Fruit fly (Drosophila melanogaster) whole organism, embryonic: ENCODE data around the gene Cyp313a4.
A peak's percentile ranks its signal among the peaks of the same experiment; 100 is the strongest.

Experiments
- Bdp1 ChIP-seq: fragments of 200-800 bp; sonication (Bioruptor generic); optimal IDR thresholded peaks from 3 replicates; lab custom pipeline; 2016; ENCODE audit warnings: missing biosample characterization, missing genetic modification characterization
- CG10267 ChIP-seq: fragments of 200-800 bp; sonication (Bioruptor generic); optimal IDR thresholded peaks from 2 replicates; lab custom pipeline; 2018; ENCODE audit warnings: missing biosample characterization, mild to moderate bottlenecking, missing genetic modification characterization, moderate library complexity
- CG10565 ChIP-seq: fragments of 200-800 bp; sonication (Bioruptor generic); optimal IDR thresholded peaks from 3 replicates; lab custom pipeline; 2016; ENCODE audit warnings: missing biosample characterization, mild to moderate bottlenecking, missing genetic modification characterization
- CG11504 ChIP-seq: fragments of 200-800 bp; sonication (Bioruptor generic); optimal IDR thresholded peaks from 3 replicates; lab custom pipeline; 2019; ENCODE audit warnings: missing biosample characterization, mild to moderate bottlenecking, missing genetic modification characterization, moderate library complexity
- CG11695 ChIP-seq: fragments of 200-800 bp; sonication (Bioruptor generic); IDR thresholded peaks from 3 replicates; pipeline ENCODE4 v1.3.6; 2022; ENCODE audit warnings: missing biosample characterization, missing genetic modification characterization
- CG12299 ChIP-seq: fragments of 200-800 bp; sonication (Bioruptor generic); optimal IDR thresholded peaks from 2 replicates; lab custom pipeline; 2018; ENCODE audit warnings: missing biosample characterization, mild to moderate bottlenecking, missing genetic modification characterization
- CG12769 ChIP-seq: fragments of 200-800 bp; sonication (Bioruptor generic); optimal IDR thresholded peaks from 2 replicates; lab custom pipeline; 2019; ENCODE audit warnings: missing biosample characterization, mild to moderate bottlenecking, missing genetic modification characterization, moderate library complexity
- CG13424 ChIP-seq: fragments of 200-800 bp; sonication (Bioruptor generic); optimal IDR thresholded peaks from 2 replicates; lab custom pipeline; 2019; ENCODE audit warnings: missing biosample characterization, mild to moderate bottlenecking, missing genetic modification characterization, moderate library complexity
- CG14710 ChIP-seq: fragments of 200-800 bp; sonication (Bioruptor generic); optimal IDR thresholded peaks from 3 replicates; lab custom pipeline; 2019; ENCODE audit warnings: missing biosample characterization, mild to moderate bottlenecking, missing genetic modification characterization, moderate library complexity
- CG17802 ChIP-seq: fragments of 200-800 bp; sonication (Bioruptor generic); optimal IDR thresholded peaks from 2 replicates; lab custom pipeline; 2018; ENCODE audit warnings: missing biosample characterization, mild to moderate bottlenecking, missing genetic modification characterization, moderate library complexity
- CG30020 ChIP-seq: fragments of 200-800 bp; optimal IDR thresholded peaks from 2 replicates; lab custom pipeline; 2019; ENCODE audit warnings: missing biosample characterization, mild to moderate bottlenecking, missing genetic modification characterization, moderate library complexity
- CG31365 ChIP-seq: fragments of 200-800 bp; sonication (Bioruptor generic); optimal IDR thresholded peaks from 2 replicates; lab custom pipeline; 2018; ENCODE audit warnings: missing biosample characterization, mild to moderate bottlenecking, missing genetic modification characterization
- CG34422 ChIP-seq: fragments of 200-800 bp; sonication (Bioruptor generic); IDR thresholded peaks from 3 replicates; pipeline ENCODE4 v1.3.6; 2022; ENCODE audit warnings: missing biosample characterization, missing genetic modification characterization
- CG3838 ChIP-seq: fragments of 200-800 bp; sonication (Bioruptor generic); optimal IDR thresholded peaks from 3 replicates; lab custom pipeline; 2016; ENCODE audit warnings: missing biosample characterization, missing genetic modification characterization
- CG42726 ChIP-seq: fragments of 200-800 bp; sonication (Bioruptor generic); IDR thresholded peaks from 2 replicates; pipeline ENCODE4 v1.3.6; 2022; ENCODE audit warnings: missing biosample characterization, missing genetic modification characterization; ENCODE audit not compliant: partially characterized antibody
- CG4282 ChIP-seq: fragments of 200-800 bp; sonication (Bioruptor generic); optimal IDR thresholded peaks from 2 replicates; lab custom pipeline; 2016; ENCODE audit warnings: missing biosample characterization, missing genetic modification characterization
- CG4707 ChIP-seq: fragments of 200-800 bp; sonication (Bioruptor generic); optimal IDR thresholded peaks from 2 replicates; lab custom pipeline; 2018; ENCODE audit warnings: missing biosample characterization, mild to moderate bottlenecking, missing genetic modification characterization, moderate library complexity
- CG4730 ChIP-seq: fragments of 200-800 bp; sonication (Bioruptor generic); IDR thresholded peaks from 2 replicates; pipeline ENCODE4 v1.3.6; 2022; ENCODE audit warnings: missing biosample characterization, missing genetic modification characterization
- CG7963 ChIP-seq: fragments of 200-800 bp; sonication (Bioruptor generic); IDR thresholded peaks from 3 replicates; pipeline ENCODE4 v1.3.6; 2022; ENCODE audit warnings: missing biosample characterization, missing genetic modification characterization; ENCODE audit not compliant: partially characterized antibody
- CG7987 ChIP-seq: fragments of 200-800 bp; sonication (Bioruptor generic); optimal IDR thresholded peaks from 2 replicates; lab custom pipeline; 2018; ENCODE audit warnings: missing biosample characterization, mild to moderate bottlenecking, missing genetic modification characterization, moderate library complexity
- CG8290 ChIP-seq, 3 experiments: fragments of 200-800 bp; sonication (Bioruptor generic); optimal IDR thresholded peaks; 2 replicates each; lab custom pipeline; 2016 to 2019; ENCODE audit warnings: missing biosample characterization in 3 of 3, missing genetic modification characterization in 3 of 3, mild to moderate bottlenecking in 2 of 3, moderate library complexity in 1 of 3
- CG8388 ChIP-seq: fragments of 200-800 bp; sonication (Bioruptor generic); optimal IDR thresholded peaks from 2 replicates; lab custom pipeline; 2019; ENCODE audit warnings: missing biosample characterization, mild to moderate bottlenecking, missing genetic modification characterization, moderate library complexity
- CG8924 ChIP-seq: fragments of 200-800 bp; optimal IDR thresholded peaks from 3 replicates; lab custom pipeline; 2019; ENCODE audit warnings: missing biosample characterization, mild to moderate bottlenecking, missing genetic modification characterization, moderate library complexity
- CG9727 ChIP-seq: fragments of 200-800 bp; sonication (Bioruptor generic); optimal IDR thresholded peaks from 3 replicates; lab custom pipeline; 2017; ENCODE audit warnings: missing biosample characterization, mild to moderate bottlenecking, missing genetic modification characterization
- E2f2 ChIP-seq: fragments of 200-800 bp; sonication (Bioruptor generic); IDR thresholded peaks from 2 replicates; pipeline ENCODE4 v1.3.6; 2022; ENCODE audit warnings: missing biosample characterization, missing genetic modification characterization
- Gug ChIP-seq: fragments of 200-800 bp; sonication (Bioruptor generic); IDR thresholded peaks from 4 replicates; pipeline ENCODE4 v1.3.6; 2022; ENCODE audit warnings: missing biosample characterization, missing genetic modification characterization
- HmgD ChIP-seq: fragments of 200-800 bp; sonication (Bioruptor generic); optimal IDR thresholded peaks from 3 replicates; lab custom pipeline; 2016; ENCODE audit warnings: missing biosample characterization, missing genetic modification characterization
- Poxn ChIP-seq: fragments of 200-800 bp; sonication (Bioruptor generic); IDR thresholded peaks from 2 replicates; pipeline ENCODE4 v1.3.6; 2022; ENCODE audit warnings: missing biosample characterization, missing genetic modification characterization
- Sin3A ChIP-seq: fragments of >200 bp; optimal IDR thresholded peaks from 2 replicates; lab custom pipeline; 2018
- Usf ChIP-seq: fragments of 200-800 bp; sonication (Bioruptor generic); optimal IDR thresholded peaks from 2 replicates; lab custom pipeline; 2017; ENCODE audit warnings: missing genotype, missing biosample characterization, missing genetic modification characterization
- Vsx1 ChIP-seq: fragments of 200-800 bp; sonication (Bioruptor generic); optimal IDR thresholded peaks from 2 replicates; lab custom pipeline; 2017; ENCODE audit warnings: missing biosample characterization, mild to moderate bottlenecking, missing genetic modification characterization, missing genetic modification reagents
- abd-A ChIP-seq: fragments of 200-800 bp; sonication (Bioruptor generic); optimal IDR thresholded peaks from 3 replicates; lab custom pipeline; 2019; ENCODE audit warnings: missing biosample characterization, mild to moderate bottlenecking, missing genetic modification characterization, moderate library complexity
- ac ChIP-seq: fragments of 200-800 bp; sonication (Bioruptor generic); optimal IDR thresholded peaks from 3 replicates; lab custom pipeline; 2017; ENCODE audit warnings: missing biosample characterization, mild to moderate bottlenecking, missing genetic modification characterization
- crol ChIP-seq: fragments of 200-800 bp; sonication (Bioruptor generic); IDR thresholded peaks from 2 replicates; pipeline ENCODE4 v1.3.6; 2022; ENCODE audit warnings: missing biosample characterization, missing genetic modification characterization
- cwo ChIP-seq: fragments of 200-800 bp; sonication (Bioruptor generic); optimal IDR thresholded peaks from 3 replicates; lab custom pipeline; 2017; ENCODE audit warnings: missing biosample characterization, missing genetic modification characterization, mild to moderate bottlenecking, moderate library complexity, missing genetic modification reagents
- fd64A ChIP-seq: fragments of 200-800 bp; sonication (Bioruptor generic); optimal IDR thresholded peaks from 3 replicates; lab custom pipeline; 2018; ENCODE audit warnings: missing biosample characterization, mild to moderate bottlenecking, missing genetic modification characterization
- grn ChIP-seq: fragments of 200-800 bp; sonication (Bioruptor generic); optimal IDR thresholded peaks from 3 replicates; lab custom pipeline; 2017; ENCODE audit warnings: missing biosample characterization, missing genetic modification characterization
- hb ChIP-seq: fragments of 200-800 bp; sonication (Bioruptor generic); IDR thresholded peaks from 3 replicates; pipeline ENCODE4 v1.3.6; 2022; ENCODE audit warnings: missing biosample characterization, missing genetic modification characterization; ENCODE audit not compliant: partially characterized antibody
- luna ChIP-seq: fragments of 200-800 bp; sonication (Bioruptor generic); optimal IDR thresholded peaks from 2 replicates; lab custom pipeline; 2016; ENCODE audit warnings: missing biosample characterization, missing genetic modification characterization
- nom ChIP-seq: fragments of 200-800 bp; sonication (Bioruptor generic); optimal IDR thresholded peaks from 2 replicates; lab custom pipeline; 2017; ENCODE audit warnings: missing biosample characterization, missing genetic modification characterization, mild to moderate bottlenecking, moderate library complexity, missing genetic modification reagents
- pnt ChIP-seq: fragments of 200-800 bp; sonication (Bioruptor generic); optimal IDR thresholded peaks from 3 replicates; lab custom pipeline; 2016; ENCODE audit warnings: missing biosample characterization, missing genetic modification characterization
- slbo ChIP-seq: fragments of 200-800 bp; sonication (Bioruptor generic); IDR thresholded peaks from 2 replicates; pipeline ENCODE4 v1.3.6; 2022; ENCODE audit warnings: missing biosample characterization, missing genetic modification characterization
- slp2 ChIP-seq: fragments of 200-800 bp; sonication (Bioruptor generic); optimal IDR thresholded peaks from 2 replicates; lab custom pipeline; 2016; ENCODE audit warnings: missing biosample characterization, missing genetic modification characterization
- sqz ChIP-seq: fragments of 200-800 bp; sonication (Bioruptor generic); optimal IDR thresholded peaks from 3 replicates; lab custom pipeline; 2018; ENCODE audit warnings: missing biosample characterization, mild to moderate bottlenecking, missing genetic modification characterization
- ssp ChIP-seq: fragments of 200-800 bp; sonication (Bioruptor generic); IDR thresholded peaks from 2 replicates; pipeline ENCODE4 v1.3.6; 2022; ENCODE audit warnings: missing biosample characterization, missing genetic modification characterization
- unc-4 ChIP-seq: fragments of 200-800 bp; sonication (Bioruptor generic); IDR thresholded peaks from 2 replicates; pipeline ENCODE4 v1.3.6; 2022; ENCODE audit warnings: missing biosample characterization, missing genetic modification characterization; ENCODE audit not compliant: partially characterized antibody
- usp ChIP-seq: fragments of >200 bp; optimal IDR thresholded peaks from 2 replicates; lab custom pipeline; 2017; ENCODE audit warnings: missing biosample characterization, missing genetic modification characterization
- wdn ChIP-seq: fragments of 200-800 bp; sonication (Bioruptor generic); IDR thresholded peaks from 2 replicates; pipeline ENCODE4 v1.3.6; 2022; ENCODE audit warnings: missing biosample characterization, missing genetic modification characterization
- wor ChIP-seq: fragments of 200-800 bp; sonication (Bioruptor generic); IDR thresholded peaks from 2 replicates; pipeline ENCODE4 v1.3.6; 2022; ENCODE audit warnings: missing biosample characterization, missing genetic modification characterization

Cyp313a4 gene

DNA sequence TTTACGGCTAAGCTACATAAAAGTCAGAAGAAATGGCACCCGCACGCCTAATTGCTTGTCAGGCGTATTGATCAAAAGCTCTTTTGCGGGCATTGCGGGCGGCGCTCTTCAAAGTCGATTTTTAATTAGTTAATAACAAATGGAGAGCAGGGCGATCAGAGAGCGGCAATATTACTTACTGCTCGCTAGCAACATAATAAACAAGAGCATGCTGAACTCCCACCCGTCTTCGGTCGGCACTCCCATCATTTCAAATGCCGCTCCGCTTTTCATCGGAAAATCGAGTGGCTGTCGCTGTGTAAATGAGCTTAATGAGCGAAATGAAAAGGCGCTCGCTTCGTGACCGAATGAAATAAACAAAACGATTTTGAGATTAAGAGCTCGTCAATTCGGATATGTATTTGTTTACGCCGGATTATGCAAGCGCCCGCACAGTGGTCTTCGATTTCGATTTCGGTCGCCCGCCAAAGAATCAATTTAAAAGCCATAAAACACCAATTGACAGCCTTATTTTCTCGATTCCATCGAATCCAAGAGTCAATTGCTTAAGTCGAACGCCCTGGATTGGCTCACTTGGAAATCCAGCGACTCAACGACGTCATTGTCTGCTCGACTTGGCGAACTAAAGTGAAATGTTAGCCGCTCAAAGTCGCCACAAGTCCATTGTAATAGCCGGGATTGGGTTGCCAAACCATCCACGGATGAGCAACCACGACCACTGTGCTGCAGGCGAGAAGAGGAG is 27.5 kb downstream of the Cyp313a4 start (continued):
- TF ChIP-seq luna (peak; percentile 47), pnt (GFP tag; lab: Kevin White, UChicago) (peak; percentile 78), CG42726 (GFP tag; lab: Robert Waterston, UW) (no peak), crol (no peak), slbo (GFP tag; lab: Robert Waterston, UW) (peak; percentile 82), unc-4 (GFP tag; lab: Robert Waterston, UW) (no peak), CG30020 (tag; lab: Kevin White, UChicago) (no peak), CG31365 (tag; lab: Kevin White, UChicago) (peak; percentile 33), CG11504 (tag; lab: Kevin White, UChicago) (peak; percentile 88), CG11695 (GFP tag; lab: Robert Waterston, UW) (peak; percentile 85; the same call in 2 of the 3 replicates), cwo (GFP tag; lab: Kevin White, UChicago) (peak; percentile 55), Sin3A (no peak), CG12299 (peak; percentile 66), CG3838 (GFP tag; lab: Kevin White, UChicago) (no peak), CG8388 (GFP tag; lab: Kevin White, UChicago) (peak; percentile 72), CG8290 (GFP tag; optimal IDR thresholded peaks at IDR 0.05; lab: Kevin White, UChicago) (no peak), CG8290 (tag; optimal IDR thresholded peaks at IDR 0.05; lab: Kevin White, UChicago) (peak in 1 of 2 experiments; percentile 76), CG17802 (tag; lab: Kevin White, UChicago) (peak; percentile 13), grn (no peak), Vsx1 (GFP tag; lab: Kevin White, UChicago) (peak; percentile 27), Usf (GFP tag; lab: Kevin White, UChicago) (peak; percentile 51), fd64A (GFP tag; lab: Kevin White, UChicago) (peak; percentile 52), usp (GFP tag; lab: Kevin White, UChicago) (no peak), Poxn (GFP tag; lab: Robert Waterston, UW) (peak; percentile 62), CG8924 (tag; lab: Kevin White, UChicago) (peak; percentile 79), CG10267 (tag; lab: Kevin White, UChicago) (peak; percentile 42), CG4707 (GFP tag; lab: Kevin White, UChicago) (peak; percentile 69), ssp (GFP tag; lab: Robert Waterston, UW) (peak; percentile 69), CG34422 (GFP tag; lab: Robert Waterston, UW) (peak; percentile 77; the same call in 2 of the 3 replicates), CG7963 (GFP tag; lab: Robert Waterston, UW) (no peak), hb (GFP tag; lab: Robert Waterston, UW) (no peak), wor (GFP tag; lab: Robert Waterston, UW) (peak; percentile 92), CG4730 (peak; percentile 73), CG7987 (GFP tag; lab: Kevin White, UChicago) (no peak), wdn (GFP tag; lab: Robert Waterston, UW) (peak; percentile 55), Gug (GFP tag; lab: Robert Waterston, UW) (peak; percentile 81), ac (GFP tag; lab: Kevin White, UChicago) (no peak), HmgD (no peak), nom (no peak), CG10565 (no peak), CG9727 (GFP tag; lab: Kevin White, UChicago) (peak; percentile 61), sqz (GFP tag; lab: Kevin White, UChicago) (no peak), Bdp1 (GFP tag; lab: Kevin White, UChicago) (peak; percentile 66), slp2 (peak; percentile 84), CG12769 (tag; lab: Kevin White, UChicago) (peak; percentile 66), CG13424 (tag; lab: Kevin White, UChicago) (peak; percentile 88), abd-A (tag; lab: Kevin White, UChicago) (peak; percentile 61), CG14710 (tag; lab: Kevin White, UChicago) (peak; percentile 35), CG4282 (GFP tag; lab: Kevin White, UChicago) (peak; percentile 56), E2f2 (GFP tag; lab: Robert Waterston, UW) (peak; percentile 57)
